Worm (Caenorhabditis elegans) whole organism, early embryonic: ENCODE results near the gene psf-1.

Source experiments
- B0310.2 ChIP-seq: sonication (generic microtip); optimal IDR thresholded peaks from 2 replicates; lab custom pipeline; 2016; ENCODE audit warnings: mild to moderate bottlenecking, missing genetic modification characterization, missing compliant biosample characterization
- aly-1 ChIP-seq: sonication (generic microtip); optimal IDR thresholded peaks from 2 replicates; lab custom pipeline; 2016; ENCODE audit warnings: missing genetic modification characterization, missing compliant biosample characterization
- ama-1 ChIP-seq: fragments of 150-350 bp; optimal IDR thresholded peaks from 2 replicates; lab custom pipeline; 2014
- hmbx-1 ChIP-seq: sonication (generic microtip); optimal IDR thresholded peaks from 2 replicates; lab custom pipeline; 2016; ENCODE audit warnings: mild to moderate bottlenecking, missing genetic modification characterization, missing compliant biosample characterization
- hmg-4 ChIP-seq: fragments of 200-800 bp; sonication (Bioruptor generic); optimal IDR thresholded peaks from 2 replicates; lab custom pipeline; 2018; ENCODE audit warnings: mild to moderate bottlenecking, missing genetic modification characterization, missing compliant biosample characterization
- pes-1 ChIP-seq: fragments of 200-800 bp; sonication (Bioruptor generic); IDR thresholded peaks from 2 replicates; pipeline ENCODE4 v1.3.6; 2022; ENCODE audit warnings: missing genetic modification reagents, missing genetic modification characterization, missing compliant biosample characterization

- TF ChIP-seq hmbx-1 (tag; lab: Kevin White, UChicago) (no peak), B0310.2 (tag; lab: Kevin White, UChicago) (no peak), ama-1 (lab: Kevin White, UChicago) (no peak), hmg-4 (GFP tag; lab: Kevin White, UChicago) (no peak), aly-1 (tag; lab: Kevin White, UChicago) (no peak), pes-1 (GFP tag; lab: Robert Waterston, UW) (no peak)
Measured at ce11 chrII:10008552-10008951, 40.1 kb downstream of the psf-1 start.
